Fruit fly (Drosophila melanogaster): ENCODE measurements around the gene CG14143.

Gene CG14143

dm6 chr3L:11093046-11093520, 41.7 kb upstream of the CG14143 start, which contains the start of gene JIL-1 (continued):
- TF ChIP-seq ham (GFP tag; IDR thresholded peaks at IDR 0.05), result peak; percentile 40; the same call in 1 of the 2 replicates
- no peak for TF ChIP-seq nom (GFP tag; optimal IDR thresholded peaks at IDR 0.05)
- TF ChIP-seq CG8388 (GFP tag; optimal IDR thresholded peaks at IDR 0.05), result peak; percentile 2
- TF ChIP-seq fru (optimal IDR thresholded peaks at IDR 0.05), result no peak
- TF ChIP-seq phol (tag; optimal IDR thresholded peaks at IDR 0.05), result peak; percentile 65
- peak; percentile 17 for TF ChIP-seq cwo (GFP tag; optimal IDR thresholded peaks at IDR 0.05)
- TF ChIP-seq CG15479 (GFP tag; optimal IDR thresholded peaks at IDR 0.05), result no peak
- peak; percentile 39 for TF ChIP-seq CG18011 (GFP tag; optimal IDR thresholded peaks at IDR 0.05)
- TF ChIP-seq CG16813 (GFP tag; IDR thresholded peaks at IDR 0.05; ENCODE audit: partially characterized antibody), result peak; percentile 89
- TF ChIP-seq br (optimal IDR thresholded peaks at IDR 0.05), result no peak
- peak; percentile 8 for TF ChIP-seq trem (tag; optimal IDR thresholded peaks at IDR 0.05)
- no peak for TF ChIP-seq CG3163 (GFP tag; optimal IDR thresholded peaks at IDR 0.05)
- TF ChIP-seq wor (GFP tag; IDR thresholded peaks at IDR 0.05), result 0 out of 2 replicates have a peak, but pooled peaks have one; percentile 11
- no peak for TF ChIP-seq danr (GFP tag; IDR thresholded peaks at IDR 0.05)
- TF ChIP-seq gt (GFP tag; IDR thresholded peaks at IDR 0.05), result no peak
- no peak for TF ChIP-seq Atf3 (GFP tag; optimal IDR thresholded peaks at IDR 0.05)
- TF ChIP-seq disco-r (GFP tag; optimal IDR thresholded peaks at IDR 0.05), result no peak
- peak; percentile 83 for TF ChIP-seq CG34224 (GFP tag; IDR thresholded peaks at IDR 0.05; ENCODE audit: partially characterized antibody)
- peak; percentile 87 for TF ChIP-seq knrl (GFP tag; IDR thresholded peaks at IDR 0.05; ENCODE audit: partially characterized antibody)
- no peak for TF ChIP-seq gfzf (GFP tag; optimal IDR thresholded peaks at IDR 0.05)
- peak; percentile 68 for TF ChIP-seq CG12155 (GFP tag; optimal IDR thresholded peaks at IDR 0.05)
- TF ChIP-seq yki (optimal IDR thresholded peaks at IDR 0.05), result no peak
- peak; percentile 39; the same call in 1 of the 2 replicates for TF ChIP-seq stc (GFP tag; IDR thresholded peaks at IDR 0.05)
- peak; percentile 24; the same call in 1 of the 2 replicates for TF ChIP-seq Drgx (GFP tag; IDR thresholded peaks at IDR 0.05)
- TF ChIP-seq CG6254 (GFP tag; optimal IDR thresholded peaks at IDR 0.05), result no peak
- TF ChIP-seq CG2129 (GFP tag; IDR thresholded peaks at IDR 0.05; ENCODE audit: partially characterized antibody), result peak; percentile 78
- TF ChIP-seq bsh (GFP tag; optimal IDR thresholded peaks at IDR 0.05), result peak in 1 of 2 experiments; percentile 31
- peak; percentile 76 for TF ChIP-seq Xrp1 (GFP tag; IDR thresholded peaks at IDR 0.05)
- peak; percentile 64 for TF ChIP-seq ind (GFP tag; optimal IDR thresholded peaks at IDR 0.05)
- TF ChIP-seq CG10431 (GFP tag; optimal IDR thresholded peaks at IDR 0.05), result peak; percentile 4
- TF ChIP-seq CG30431 (GFP tag; optimal IDR thresholded peaks at IDR 0.05), result no peak
- TF ChIP-seq cato (GFP tag; optimal IDR thresholded peaks at IDR 0.05; ENCODE audit: borderline replicate concordance), result peak; percentile 21
- peak; percentile 35 for TF ChIP-seq CG1603 (tag; optimal IDR thresholded peaks at IDR 0.05)
- no peak for TF ChIP-seq CG9876 (GFP tag; optimal IDR thresholded peaks at IDR 0.05)
- peak; percentile 30 for TF ChIP-seq unpg (GFP tag; optimal IDR thresholded peaks at IDR 0.05)
- TF ChIP-seq Ets97D (GFP tag; optimal IDR thresholded peaks at IDR 0.05), result peak; percentile 54
- TF ChIP-seq mld (GFP tag; IDR thresholded peaks at IDR 0.05; ENCODE audit: partially characterized antibody), result peak; percentile 79
- TF ChIP-seq sima (GFP tag; optimal IDR thresholded peaks at IDR 0.05), result no peak
- TF ChIP-seq CG8089 (GFP tag; optimal IDR thresholded peaks at IDR 0.05), result no peak
- no peak for TF ChIP-seq pita (GFP tag; optimal IDR thresholded peaks at IDR 0.05)
- TF ChIP-seq CG14710 (tag; optimal IDR thresholded peaks at IDR 0.05), result peak; percentile 58
- no peak; the same call in 1 of the 2 replicates for TF ChIP-seq bowl (GFP tag; IDR thresholded peaks at IDR 0.05)
- no peak for TF ChIP-seq CG1647 (GFP tag; optimal IDR thresholded peaks at IDR 0.05)
- peak; percentile 12 for TF ChIP-seq CG8924 (tag; optimal IDR thresholded peaks at IDR 0.05)
- TF ChIP-seq bcd (GFP tag; optimal IDR thresholded peaks at IDR 0.05), result peak; percentile 71
- TF ChIP-seq CG17802 (tag; optimal IDR thresholded peaks at IDR 0.05), result peak; percentile 36
- TF ChIP-seq CG32767 (GFP tag; IDR thresholded peaks at IDR 0.05), result 0 out of 2 replicates have a peak, but pooled peaks have one; percentile 29
- TF ChIP-seq NC2β (GFP tag; optimal IDR thresholded peaks at IDR 0.05), result peak; percentile 52
- TF ChIP-seq ERR (GFP tag; optimal IDR thresholded peaks at IDR 0.05), result no peak
- peak; percentile 41 for TF ChIP-seq CG18619 (GFP tag; optimal IDR thresholded peaks at IDR 0.05)

All from whole organism, embryonic.